Worm (Caenorhabditis elegans): ENCODE data around the gene F08F3.8.
"Not testable (repeated sequence)": the region's sequence is repeated elsewhere in the genome, so short reads cannot be mapped to it uniquely, and the experiment has no call there.

- not testable (repeated sequence) for TF ChIP-seq pha-4, unc-39 (tag; optimal IDR thresholded peaks at IDR 0.05)
These were observed 38.5 kb upstream of the F08F3.8 start, which contains the start of gene ZC317.7 for ce11 chrV:5470930-5471329.

Measured in whole organism, L3 larva.